Fruit fly (Drosophila melanogaster) whole organism, embryonic: ENCODE measurements around the gene CG11980.

ENCODE experiments used
- ATbp ChIP-seq: fragments of 200-800 bp; sonication (Bioruptor generic); optimal IDR thresholded peaks from 2 replicates; lab custom pipeline; 2017; ENCODE audit warnings: missing biosample characterization, mild to moderate bottlenecking, missing genetic modification characterization, missing genetic modification reagents
- CG10209 ChIP-seq: fragments of 200-800 bp; sonication (Bioruptor generic); optimal IDR thresholded peaks from 3 replicates; lab custom pipeline; 2017; ENCODE audit warnings: missing biosample characterization, mild to moderate bottlenecking, missing genetic modification characterization, missing genetic modification reagents
- CG10979 ChIP-seq: fragments of 200-800 bp; sonication (Bioruptor generic); optimal IDR thresholded peaks from 2 replicates; lab custom pipeline; 2018; ENCODE audit warnings: missing biosample characterization, mild to moderate bottlenecking, missing genetic modification characterization, moderate library complexity
- CG11504 ChIP-seq: fragments of 200-800 bp; sonication (Bioruptor generic); optimal IDR thresholded peaks from 3 replicates; lab custom pipeline; 2019; ENCODE audit warnings: missing biosample characterization, mild to moderate bottlenecking, missing genetic modification characterization, moderate library complexity
- CG12942 ChIP-seq: fragments of 200-800 bp; sonication (Bioruptor generic); optimal IDR thresholded peaks from 3 replicates; lab custom pipeline; 2016; ENCODE audit warnings: missing biosample characterization, missing genetic modification characterization
- CG13424 ChIP-seq: fragments of 200-800 bp; sonication (Bioruptor generic); optimal IDR thresholded peaks from 2 replicates; lab custom pipeline; 2019; ENCODE audit warnings: missing biosample characterization, mild to moderate bottlenecking, missing genetic modification characterization, moderate library complexity
- CG1529 ChIP-seq: fragments of 200-800 bp; sonication (Bioruptor generic); optimal IDR thresholded peaks from 3 replicates; lab custom pipeline; 2018; ENCODE audit warnings: missing biosample characterization, missing genetic modification characterization
- CG15601 ChIP-seq: fragments of 200-800 bp; sonication (Bioruptor generic); optimal IDR thresholded peaks from 3 replicates; lab custom pipeline; 2019; ENCODE audit warnings: missing biosample characterization, mild to moderate bottlenecking, missing genetic modification characterization, moderate library complexity
- CG17328 ChIP-seq: fragments of 200-800 bp; sonication (Bioruptor generic); IDR thresholded peaks from 2 replicates; pipeline ENCODE4 v1.3.6; 2022; ENCODE audit warnings: missing biosample characterization, missing genetic modification characterization
- CG17359 ChIP-seq: fragments of 200-800 bp; sonication (Bioruptor generic); optimal IDR thresholded peaks from 3 replicates; lab custom pipeline; 2018; ENCODE audit warnings: missing biosample characterization, mild to moderate bottlenecking, missing genetic modification characterization, moderate library complexity
- CG17829 ChIP-seq: fragments of 200-800 bp; optimal IDR thresholded peaks from 2 replicates; lab custom pipeline; 2019; ENCODE audit warnings: missing biosample characterization, mild to moderate bottlenecking, missing genetic modification characterization, moderate library complexity
- CG2712 ChIP-seq: fragments of 200-800 bp; optimal IDR thresholded peaks from 3 replicates; lab custom pipeline; 2019; ENCODE audit warnings: missing biosample characterization, mild to moderate bottlenecking, missing genetic modification characterization, moderate library complexity
- CG30403 ChIP-seq: fragments of 200-800 bp; sonication (Bioruptor generic); optimal IDR thresholded peaks from 3 replicates; lab custom pipeline; 2016; ENCODE audit warnings: missing biosample characterization, missing genetic modification characterization
- CG31441 ChIP-seq: fragments of 200-800 bp; sonication (Bioruptor generic); IDR thresholded peaks from 2 replicates; pipeline ENCODE4 v1.3.6; 2022; ENCODE audit warnings: missing biosample characterization, missing genetic modification characterization
- CG34422 ChIP-seq: fragments of 200-800 bp; sonication (Bioruptor generic); IDR thresholded peaks from 3 replicates; pipeline ENCODE4 v1.3.6; 2022; ENCODE audit warnings: missing biosample characterization, missing genetic modification characterization
- CG4820 ChIP-seq: fragments of 200-800 bp; sonication (Bioruptor generic); optimal IDR thresholded peaks from 3 replicates; lab custom pipeline; 2016; ENCODE audit warnings: missing biosample characterization, missing genetic modification characterization
- CG7839 ChIP-seq: fragments of 200-800 bp; sonication (Bioruptor generic); optimal IDR thresholded peaks from 3 replicates; lab custom pipeline; 2018; ENCODE audit warnings: missing biosample characterization, mild to moderate bottlenecking, missing genetic modification characterization, moderate library complexity
- CG8281 ChIP-seq: fragments of 200-800 bp; sonication (Bioruptor generic); optimal IDR thresholded peaks from 2 replicates; lab custom pipeline; 2018; ENCODE audit warnings: missing biosample characterization, mild to moderate bottlenecking, missing genetic modification characterization, moderate library complexity
- CG8388 ChIP-seq: fragments of 200-800 bp; sonication (Bioruptor generic); optimal IDR thresholded peaks from 2 replicates; lab custom pipeline; 2019; ENCODE audit warnings: missing biosample characterization, mild to moderate bottlenecking, missing genetic modification characterization, moderate library complexity
- Chrac-16 ChIP-seq: fragments of 200-800 bp; sonication (Bioruptor generic); optimal IDR thresholded peaks from 3 replicates; lab custom pipeline; 2016; ENCODE audit warnings: missing biosample characterization, missing genetic modification characterization
- Drgx ChIP-seq: fragments of 200-800 bp; sonication (Bioruptor generic); IDR thresholded peaks from 2 replicates; pipeline ENCODE4 v1.3.6; 2022; ENCODE audit warnings: missing biosample characterization, missing genetic modification characterization
- Fer3 ChIP-seq: fragments of 200-800 bp; sonication (Bioruptor generic); optimal IDR thresholded peaks from 2 replicates; lab custom pipeline; 2018; ENCODE audit warnings: missing biosample characterization, mild to moderate bottlenecking, missing genetic modification characterization, moderate library complexity
- HLH3B ChIP-seq: fragments of 200-800 bp; sonication (Bioruptor generic); IDR thresholded peaks from 2 replicates; pipeline ENCODE4 v1.3.6; 2022; ENCODE audit warnings: missing biosample characterization, missing genetic modification characterization
- NC2β ChIP-seq: fragments of 200-800 bp; sonication (Bioruptor generic); optimal IDR thresholded peaks from 2 replicates; lab custom pipeline; 2016; ENCODE audit warnings: missing biosample characterization, missing genetic modification characterization
- PHDP ChIP-seq: fragments of 200-800 bp; sonication (Bioruptor generic); optimal IDR thresholded peaks from 3 replicates; lab custom pipeline; 2018; ENCODE audit warnings: missing biosample characterization, mild to moderate bottlenecking, missing genetic modification characterization, moderate library complexity
- Six4 ChIP-seq: fragments of 200-800 bp; sonication (Bioruptor generic); optimal IDR thresholded peaks from 2 replicates; lab custom pipeline; 2016; ENCODE audit warnings: missing biosample characterization, missing genetic modification characterization
- Vsx1 ChIP-seq: fragments of 200-800 bp; sonication (Bioruptor generic); optimal IDR thresholded peaks from 2 replicates; lab custom pipeline; 2017; ENCODE audit warnings: missing biosample characterization, mild to moderate bottlenecking, missing genetic modification characterization, missing genetic modification reagents
- Xrp1 ChIP-seq: fragments of 200-800 bp; sonication (Bioruptor generic); IDR thresholded peaks from 2 replicates; pipeline ENCODE4 v1.3.6; 2022; ENCODE audit warnings: missing biosample characterization, missing genetic modification characterization
- ab ChIP-seq: fragments of 200-800 bp; sonication (Bioruptor generic); optimal IDR thresholded peaks from 2 replicates; lab custom pipeline; 2016; ENCODE audit warnings: missing biosample characterization, missing genetic modification characterization
- abd-A ChIP-seq: fragments of 200-800 bp; sonication (Bioruptor generic); optimal IDR thresholded peaks from 3 replicates; lab custom pipeline; 2019; ENCODE audit warnings: missing biosample characterization, mild to moderate bottlenecking, missing genetic modification characterization, moderate library complexity
- ara ChIP-seq: fragments of 200-800 bp; sonication (Bioruptor generic); IDR thresholded peaks from 2 replicates; pipeline ENCODE4 v1.3.6; 2022; ENCODE audit warnings: missing biosample characterization, missing genetic modification characterization
- bigmax ChIP-seq: fragments of 200-800 bp; sonication (Bioruptor generic); optimal IDR thresholded peaks from 2 replicates; lab custom pipeline; 2018; ENCODE audit warnings: missing biosample characterization, mild to moderate bottlenecking, missing genetic modification characterization
- bowl ChIP-seq: fragments of 200-800 bp; sonication (Bioruptor generic); IDR thresholded peaks from 2 replicates; pipeline ENCODE4 v1.3.6; 2022; ENCODE audit warnings: missing biosample characterization, missing genetic modification characterization
- bsh ChIP-seq, 2 experiments: fragments of 200-800 bp; sonication (Bioruptor generic); optimal IDR thresholded peaks; 2 replicates each; lab custom pipeline; 2017 to 2018; ENCODE audit warnings: mild to moderate bottlenecking in 2 of 2, missing biosample characterization in 2 of 2, missing genetic modification characterization in 2 of 2, moderate library complexity in 1 of 2
- chn ChIP-seq: fragments of 200-800 bp; sonication (Bioruptor generic); optimal IDR thresholded peaks from 2 replicates; lab custom pipeline; 2016; ENCODE audit warnings: missing biosample characterization, missing genetic modification characterization
- ci ChIP-seq: fragments of 200-800 bp; sonication (Bioruptor generic); IDR thresholded peaks from 3 replicates; pipeline ENCODE4 v1.3.6; 2022; ENCODE audit warnings: missing biosample characterization, missing genetic modification characterization
- dmrt11E ChIP-seq: fragments of 200-800 bp; sonication (Bioruptor generic); optimal IDR thresholded peaks from 3 replicates; lab custom pipeline; 2018; ENCODE audit warnings: missing biosample characterization, mild to moderate bottlenecking, missing genetic modification characterization, moderate library complexity
- esg ChIP-seq: fragments of 200-800 bp; sonication (Bioruptor generic); conservative IDR thresholded peaks from 2 replicates; pipeline ENCODE4 v1.3.6; 2022; ENCODE audit warnings: missing biosample characterization, missing genetic modification characterization
- eve ChIP-seq, 2 experiments: fragments of >200 bp; optimal IDR thresholded peaks; 2 replicates each; lab custom pipeline; 2017; ENCODE audit warnings: missing biosample characterization in 2 of 2, missing genetic modification characterization in 2 of 2
- nmo ChIP-seq: fragments of 200-800 bp; sonication (Bioruptor generic); optimal IDR thresholded peaks from 2 replicates; lab custom pipeline; 2018; ENCODE audit warnings: missing biosample characterization, mild to moderate bottlenecking, missing genetic modification characterization, moderate library complexity
- oc ChIP-seq: fragments of 200-800 bp; sonication (Bioruptor generic); optimal IDR thresholded peaks from 2 replicates; lab custom pipeline; 2018; ENCODE audit warnings: missing biosample characterization, mild to moderate bottlenecking, missing genetic modification characterization, moderate library complexity
- odd ChIP-seq: fragments of 200-800 bp; sonication (Bioruptor generic); optimal IDR thresholded peaks from 2 replicates; lab custom pipeline; 2017; ENCODE audit warnings: missing biosample characterization, mild to moderate bottlenecking, missing genetic modification characterization
- org-1 ChIP-seq: fragments of 200-800 bp; sonication (Bioruptor generic); optimal IDR thresholded peaks from 2 replicates; lab custom pipeline; 2017; ENCODE audit warnings: missing biosample characterization, missing genetic modification characterization
- run ChIP-seq: fragments of 200-800 bp; sonication (Bioruptor generic); optimal IDR thresholded peaks from 3 replicates; lab custom pipeline; 2018; ENCODE audit warnings: missing biosample characterization, mild to moderate bottlenecking, missing genetic modification characterization
- sug ChIP-seq: fragments of 200-800 bp; optimal IDR thresholded peaks from 2 replicates; lab custom pipeline; 2019; ENCODE audit warnings: missing biosample characterization, mild to moderate bottlenecking, missing genetic modification characterization, moderate library complexity
- tgo ChIP-seq: fragments of 200-800 bp; sonication (Bioruptor generic); IDR thresholded peaks from 3 replicates; pipeline ENCODE4 v1.3.6; 2022; ENCODE audit warnings: missing biosample characterization, missing genetic modification characterization
- ttk ChIP-seq: fragments of 200-800 bp; sonication (Bioruptor generic); IDR thresholded peaks from 2 replicates; pipeline ENCODE4 v2.1.2; 2022; ENCODE audit warnings: missing biosample characterization, missing genetic modification characterization
- zf30C ChIP-seq: fragments of 200-800 bp; sonication (Bioruptor generic); optimal IDR thresholded peaks from 3 replicates; lab custom pipeline; 2018; ENCODE audit warnings: missing biosample characterization, mild to moderate bottlenecking, missing genetic modification characterization

CG11980 gene

DNA sequence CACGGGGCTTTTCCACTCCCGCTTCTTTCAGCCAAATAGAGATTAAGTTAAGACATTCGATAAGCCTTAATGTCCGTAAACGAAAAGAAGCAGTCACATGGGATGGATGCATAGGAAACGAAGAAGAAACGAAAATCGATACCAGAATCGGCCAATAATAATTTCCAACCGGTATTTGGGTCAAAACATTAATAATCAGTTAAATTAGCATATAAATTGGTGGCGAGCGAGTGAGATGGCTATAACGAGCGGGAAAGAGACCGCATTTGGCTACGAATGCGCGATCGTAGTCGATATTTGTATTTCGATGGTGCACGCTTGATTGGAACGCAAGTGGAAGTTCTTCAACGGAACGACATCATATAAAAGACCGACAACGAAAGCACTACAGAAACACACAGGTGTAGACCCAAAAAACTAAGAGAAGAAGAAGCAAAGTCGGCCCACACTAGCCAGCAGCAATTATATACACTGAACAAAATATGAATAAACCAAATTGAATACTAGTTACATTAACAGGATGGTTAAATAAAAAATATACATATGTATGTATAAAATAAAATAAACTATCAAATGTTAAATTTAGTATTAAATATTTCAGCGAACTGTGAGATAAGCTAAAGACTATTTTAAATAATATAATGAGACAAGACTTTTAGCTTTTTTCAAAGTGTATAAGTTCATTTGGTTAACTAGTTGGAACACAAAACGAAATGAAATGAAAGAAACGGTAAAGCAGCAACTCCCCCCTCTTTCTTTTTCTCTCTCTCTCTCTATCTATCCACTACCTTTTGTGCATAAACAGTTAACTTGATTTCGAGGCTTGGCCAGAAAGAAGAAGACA is 49.1 kb upstream of the CG11980 start (continued):
- peak; percentile 79 for TF ChIP-seq dmrt11E (tag; lab: Kevin White, UChicago)
- TF ChIP-seq nmo (GFP tag; lab: Kevin White, UChicago), result peak; percentile 77
- peak; percentile 30 for TF ChIP-seq Six4
- peak; percentile 11 for TF ChIP-seq Chrac-16 (GFP tag; lab: Kevin White, UChicago)
- TF ChIP-seq CG8388 (GFP tag; lab: Kevin White, UChicago), result peak; percentile 86
- no peak for TF ChIP-seq chn (GFP tag; lab: Kevin White, UChicago)
- peak; percentile 66 for TF ChIP-seq CG1529 (GFP tag; lab: Kevin White, UChicago)
- no peak for TF ChIP-seq NC2β (GFP tag; lab: Kevin White, UChicago)
- TF ChIP-seq CG34422, result 0 out of 3 replicates have a peak, but pooled peaks have one; percentile 54
- TF ChIP-seq CG2712 (tag; lab: Kevin White, UChicago), result peak; percentile 89
- TF ChIP-seq CG8281 (tag; lab: Kevin White, UChicago), result peak; percentile 14
- peak; percentile 3 for TF ChIP-seq Vsx1 (GFP tag; lab: Kevin White, UChicago)
- peak; percentile 32 for TF ChIP-seq run (tag; lab: Kevin White, UChicago)
- TF ChIP-seq CG10979, result peak; percentile 85
- peak in 1 of 2 experiments; percentile 83 for TF ChIP-seq bsh (GFP tag; optimal IDR thresholded peaks at IDR 0.05; lab: Kevin White, UChicago)
- TF ChIP-seq CG17359, result peak; percentile 79
- TF ChIP-seq CG17829, result peak; percentile 84
- peak in 1 of 2 experiments; percentile 48 for TF ChIP-seq eve (GFP tag; optimal IDR thresholded peaks at IDR 0.05; lab: Kevin White, UChicago)
- no peak for TF ChIP-seq bowl (GFP tag; lab: Robert Waterston, UW)
- peak; percentile 77 for TF ChIP-seq CG13424 (tag; lab: Kevin White, UChicago)
- TF ChIP-seq zf30C (GFP tag; lab: Kevin White, UChicago), result peak; percentile 50
- peak; percentile 45 for TF ChIP-seq CG30403 (GFP tag; lab: Kevin White, UChicago)
- peak; percentile 63 for TF ChIP-seq ATbp (GFP tag; lab: Kevin White, UChicago)
- TF ChIP-seq org-1, result peak; percentile 27
- TF ChIP-seq ara (GFP tag; lab: Robert Waterston, UW), result no peak
- peak; percentile 17 for TF ChIP-seq CG12942
- TF ChIP-seq HLH3B, result peak; percentile 56
- TF ChIP-seq oc (tag; lab: Kevin White, UChicago), result peak; percentile 69
- peak; percentile 29; the same call in 1 of the 2 replicates for TF ChIP-seq esg (GFP tag; lab: Robert Waterston, UW)
- TF ChIP-seq ab (GFP tag; lab: Kevin White, UChicago), result no peak
- peak; percentile 4 for TF ChIP-seq Fer3 (tag; lab: Kevin White, UChicago)
- no peak for TF ChIP-seq sug (tag; lab: Kevin White, UChicago)
- TF ChIP-seq CG7839 (tag; lab: Kevin White, UChicago), result peak; percentile 75
- TF ChIP-seq bigmax (GFP tag; lab: Kevin White, UChicago), result no peak
- peak; percentile 41 for TF ChIP-seq CG10209 (GFP tag; lab: Kevin White, UChicago)
- TF ChIP-seq ci (GFP tag; lab: Robert Waterston, UW), result peak; percentile 45; the same call in 1 of the 3 replicates
- peak; percentile 46; the same call in 1 of the 2 replicates for TF ChIP-seq CG17328 (GFP tag; lab: Robert Waterston, UW)
- TF ChIP-seq Xrp1, result peak; percentile 59
- TF ChIP-seq CG4820 (GFP tag; lab: Kevin White, UChicago), result peak; percentile 31
- TF ChIP-seq Drgx (GFP tag; lab: Robert Waterston, UW), result no peak
- peak; percentile 78 for TF ChIP-seq tgo (GFP tag; lab: Robert Waterston, UW)
- TF ChIP-seq PHDP (tag; lab: Kevin White, UChicago), result peak; percentile 68
- peak; percentile 97 for TF ChIP-seq abd-A (tag; lab: Kevin White, UChicago)
- no peak for TF ChIP-seq CG11504
- peak; percentile 77 for TF ChIP-seq CG15601 (tag; lab: Kevin White, UChicago)
- peak; percentile 1 for TF ChIP-seq odd
- peak; percentile 88 for TF ChIP-seq CG31441 (GFP tag; lab: Robert Waterston, UW)
- peak; percentile 69 for TF ChIP-seq ttk (GFP tag; lab: Robert Waterston, UW)
